Fruit fly (Drosophila melanogaster) whole organism, embryonic: Measurements from ENCODE around the gene CG4041.

Experiments used
- Antp ChIP-seq: fragments of 200-800 bp; sonication (Bioruptor generic); optimal IDR thresholded peaks from 3 replicates; lab custom pipeline; 2016; ENCODE audit warnings: missing biosample characterization, missing genetic modification characterization
- BEAF-32 ChIP-seq: fragments of 200-800 bp; sonication (Bioruptor generic); optimal IDR thresholded peaks from 3 replicates; lab custom pipeline; 2017; ENCODE audit warnings: missing biosample characterization, missing genetic modification characterization, mild to moderate bottlenecking, moderate library complexity, missing genetic modification reagents
- CG10654 ChIP-seq: fragments of 200-800 bp; sonication (Bioruptor generic); optimal IDR thresholded peaks from 2 replicates; lab custom pipeline; 2016; ENCODE audit warnings: missing biosample characterization, missing genetic modification characterization
- CG11085 ChIP-seq: fragments of 200-800 bp; sonication (Bioruptor generic); IDR thresholded peaks from 2 replicates; pipeline ENCODE4 v1.3.6; 2022; ENCODE audit warnings: missing biosample characterization, missing genetic modification characterization
- CG11456 ChIP-seq: fragments of 200-800 bp; sonication (Bioruptor generic); IDR thresholded peaks from 3 replicates; pipeline ENCODE4 v1.3.6; 2022; ENCODE audit warnings: missing biosample characterization, missing genetic modification characterization
- CG11560 ChIP-seq: fragments of 200-800 bp; sonication (Bioruptor generic); IDR thresholded peaks from 3 replicates; pipeline ENCODE4 v1.3.6; 2022; ENCODE audit warnings: missing biosample characterization, missing genetic modification characterization
- CG11723 ChIP-seq: fragments of 200-800 bp; sonication (Bioruptor generic); optimal IDR thresholded peaks from 2 replicates; lab custom pipeline; 2017; ENCODE audit warnings: missing biosample characterization, mild to moderate bottlenecking, missing genetic modification characterization
- CG12769 ChIP-seq: fragments of 200-800 bp; sonication (Bioruptor generic); optimal IDR thresholded peaks from 2 replicates; lab custom pipeline; 2019; ENCODE audit warnings: missing biosample characterization, mild to moderate bottlenecking, missing genetic modification characterization, moderate library complexity
- CG13287 ChIP-seq: fragments of 200-800 bp; sonication (Bioruptor generic); IDR thresholded peaks from 2 replicates; pipeline ENCODE4 v1.3.6; 2022; ENCODE audit warnings: missing biosample characterization, missing genetic modification characterization; ENCODE audit not compliant: partially characterized antibody
- CG14965 ChIP-seq: fragments of 200-800 bp; sonication (Bioruptor generic); optimal IDR thresholded peaks from 2 replicates; lab custom pipeline; 2016; ENCODE audit warnings: missing biosample characterization, missing genetic modification characterization, borderline replicate concordance
- CG17328 ChIP-seq: fragments of 200-800 bp; sonication (Bioruptor generic); IDR thresholded peaks from 2 replicates; pipeline ENCODE4 v1.3.6; 2022; ENCODE audit warnings: missing biosample characterization, missing genetic modification characterization
- CG1832 ChIP-seq: fragments of 200-800 bp; sonication (Bioruptor generic); optimal IDR thresholded peaks from 2 replicates; lab custom pipeline; 2017; ENCODE audit warnings: missing biosample characterization, mild to moderate bottlenecking, missing genetic modification characterization, inconsistent platforms
- CG2678 ChIP-seq: fragments of 200-800 bp; sonication (Bioruptor generic); optimal IDR thresholded peaks from 3 replicates; lab custom pipeline; 2019; ENCODE audit warnings: missing biosample characterization, mild to moderate bottlenecking, missing genetic modification characterization, moderate library complexity
- CG30403 ChIP-seq: fragments of 200-800 bp; sonication (Bioruptor generic); optimal IDR thresholded peaks from 3 replicates; lab custom pipeline; 2016; ENCODE audit warnings: missing biosample characterization, missing genetic modification characterization
- CG31224 ChIP-seq: fragments of 200-800 bp; sonication (Bioruptor generic); IDR thresholded peaks from 2 replicates; pipeline ENCODE4 v1.3.6; 2022; ENCODE audit warnings: missing biosample characterization, missing genetic modification characterization
- CG31441 ChIP-seq: fragments of 200-800 bp; sonication (Bioruptor generic); IDR thresholded peaks from 2 replicates; pipeline ENCODE4 v1.3.6; 2022; ENCODE audit warnings: missing biosample characterization, missing genetic modification characterization
- CG3847 ChIP-seq: fragments of 200-800 bp; sonication (Bioruptor generic); IDR thresholded peaks from 2 replicates; pipeline ENCODE4 v1.3.6; 2022; ENCODE audit warnings: missing biosample characterization, missing genetic modification characterization
- CG42726 ChIP-seq: fragments of 200-800 bp; sonication (Bioruptor generic); IDR thresholded peaks from 2 replicates; pipeline ENCODE4 v1.3.6; 2022; ENCODE audit warnings: missing biosample characterization, missing genetic modification characterization; ENCODE audit not compliant: partially characterized antibody
- CG43689 ChIP-seq: fragments of 200-800 bp; sonication (Bioruptor generic); IDR thresholded peaks from 2 replicates; pipeline ENCODE4 v1.3.6; 2022; ENCODE audit warnings: missing biosample characterization, missing genetic modification characterization
- CG4820 ChIP-seq: fragments of 200-800 bp; sonication (Bioruptor generic); optimal IDR thresholded peaks from 3 replicates; lab custom pipeline; 2016; ENCODE audit warnings: missing biosample characterization, missing genetic modification characterization
- CG7963 ChIP-seq: fragments of 200-800 bp; sonication (Bioruptor generic); IDR thresholded peaks from 3 replicates; pipeline ENCODE4 v1.3.6; 2022; ENCODE audit warnings: missing biosample characterization, missing genetic modification characterization; ENCODE audit not compliant: partially characterized antibody
- CG8290 ChIP-seq, 3 experiments: fragments of 200-800 bp; sonication (Bioruptor generic); optimal IDR thresholded peaks; 2 replicates each; lab custom pipeline; 2016 to 2019; ENCODE audit warnings: missing biosample characterization in 3 of 3, missing genetic modification characterization in 3 of 3, mild to moderate bottlenecking in 2 of 3, moderate library complexity in 1 of 3
- Camta ChIP-seq: fragments of 200-800 bp; sonication (Bioruptor generic); optimal IDR thresholded peaks from 2 replicates; lab custom pipeline; 2016; ENCODE audit warnings: missing biosample characterization, missing genetic modification characterization
- Dad ChIP-seq: fragments of 200-800 bp; sonication (Bioruptor generic); optimal IDR thresholded peaks from 3 replicates; lab custom pipeline; 2016; ENCODE audit warnings: missing biosample characterization, missing genetic modification characterization
- Deaf1 ChIP-seq: fragments of 200-800 bp; optimal IDR thresholded peaks from 3 replicates; lab custom pipeline; 2019; ENCODE audit warnings: missing biosample characterization, mild to moderate bottlenecking, missing genetic modification characterization, moderate library complexity
- Eip74EF ChIP-seq, 2 experiments: fragments of 200-800 bp in 1 of 2; fragments of >200 bp in 1 of 2; sonication (Bioruptor generic) in 1 of 2; optimal IDR thresholded peaks; 2 replicates each; lab custom pipeline; 2017 to 2019; ENCODE audit warnings: missing biosample characterization in 2 of 2, missing genetic modification characterization in 2 of 2, mild to moderate bottlenecking in 1 of 2, moderate library complexity in 1 of 2
- Ets97D ChIP-seq: fragments of 200-800 bp; sonication (Bioruptor generic); optimal IDR thresholded peaks from 3 replicates; lab custom pipeline; 2016; ENCODE audit warnings: missing biosample characterization, missing genetic modification characterization
- Hmr ChIP-seq: fragments of 200-800 bp; sonication (Bioruptor generic); optimal IDR thresholded peaks from 3 replicates; lab custom pipeline; 2017; ENCODE audit warnings: mild to moderate bottlenecking, missing biosample characterization, missing genetic modification reagents, missing genetic modification characterization
- Hr39 ChIP-seq: fragments of >200 bp; optimal IDR thresholded peaks from 2 replicates; lab custom pipeline; 2017
- Jarid2 ChIP-seq: fragments of 200-800 bp; sonication (Bioruptor generic); optimal IDR thresholded peaks from 3 replicates; lab custom pipeline; 2017; ENCODE audit warnings: mild to moderate bottlenecking, missing biosample characterization, missing genetic modification reagents, missing genetic modification characterization
- Stat92E ChIP-seq, 3 experiments: fragments of >200 bp in 2 of 3; fragments of 200-800 bp in 1 of 3; sonication (Bioruptor generic) in 1 of 3; optimal IDR thresholded peaks; 2 replicates each; lab custom pipeline; 2017 to 2019; ENCODE audit warnings: missing biosample characterization in 3 of 3, missing genetic modification characterization in 3 of 3, mild to moderate bottlenecking in 1 of 3, moderate library complexity in 1 of 3
- TFAM ChIP-seq: fragments of 200-800 bp; sonication (Bioruptor generic); optimal IDR thresholded peaks from 2 replicates; lab custom pipeline; 2017; ENCODE audit warnings: missing biosample characterization, missing genetic modification characterization, inconsistent platforms
- br ChIP-seq: fragments of >200 bp; optimal IDR thresholded peaks from 2 replicates; lab custom pipeline; 2017
- danr ChIP-seq: fragments of 200-800 bp; sonication (Bioruptor generic); IDR thresholded peaks from 2 replicates; pipeline ENCODE4 v1.3.6; 2022; ENCODE audit warnings: missing biosample characterization, missing genetic modification characterization
- dm ChIP-seq: fragments of 200-800 bp; sonication (Bioruptor generic); optimal IDR thresholded peaks from 3 replicates; lab custom pipeline; 2016; ENCODE audit warnings: missing biosample characterization, missing genetic modification characterization
- ewg ChIP-seq: fragments of 200-800 bp; sonication (Bioruptor generic); optimal IDR thresholded peaks from 3 replicates; lab custom pipeline; 2017; ENCODE audit warnings: mild to moderate bottlenecking, missing biosample characterization, missing genetic modification reagents, missing genetic modification characterization
- gsb ChIP-seq: fragments of 200-800 bp; sonication (Bioruptor generic); IDR thresholded peaks from 2 replicates; pipeline ENCODE4 v1.3.6; 2022; ENCODE audit warnings: missing biosample characterization, missing genetic modification characterization
- hth ChIP-seq: fragments of >200 bp; optimal IDR thresholded peaks from 2 replicates; lab custom pipeline; 2017; ENCODE audit warnings: inconsistent platforms
- jumu ChIP-seq: fragments of 200-800 bp; sonication (Bioruptor generic); optimal IDR thresholded peaks from 3 replicates; lab custom pipeline; 2016; ENCODE audit warnings: missing biosample characterization, missing genetic modification characterization
- lov ChIP-seq, 2 experiments: fragments of 200-800 bp in 1 of 2; fragments of >200 bp in 1 of 2; sonication (Bioruptor generic) in 1 of 2; IDR thresholded peaks in 1 of 2; optimal IDR thresholded peaks in 1 of 2; 2 replicates in 1 of 2; 3 replicates in 1 of 2; pipeline versions ENCODE4 v1.3.6 to Lab custom; 2017 to 2022; ENCODE audit warnings: missing biosample characterization in 1 of 2, missing genetic modification characterization in 1 of 2
- mld ChIP-seq: fragments of 200-800 bp; sonication (Bioruptor generic); IDR thresholded peaks from 3 replicates; pipeline ENCODE4 v1.3.6; 2022; ENCODE audit warnings: missing biosample characterization, missing genetic modification characterization; ENCODE audit not compliant: partially characterized antibody
- onecut ChIP-seq: fragments of 200-800 bp; sonication (Bioruptor generic); IDR thresholded peaks from 2 replicates; pipeline ENCODE4 v1.3.6; 2022; ENCODE audit warnings: missing biosample characterization, missing genetic modification characterization
- p53 ChIP-seq: fragments of 200-800 bp; sonication (Bioruptor generic); optimal IDR thresholded peaks from 2 replicates; lab custom pipeline; 2016; ENCODE audit warnings: missing biosample characterization, missing genetic modification characterization
- pan ChIP-seq, 4 experiments: fragments of >200 bp in 3 of 4; fragments of 200-800 bp in 1 of 4; sonication (Bioruptor generic) in 1 of 4; optimal IDR thresholded peaks in 3 of 4; IDR thresholded peaks in 1 of 4; 2 replicates each; pipeline versions ENCODE4 v1.3.6 to Lab custom; 2017 to 2022; ENCODE audit warnings: missing biosample characterization in 2 of 4, missing genetic modification characterization in 2 of 4, mixed read lengths in 1 of 4
- pros ChIP-seq: fragments of 200-800 bp; sonication (Bioruptor generic); optimal IDR thresholded peaks from 3 replicates; lab custom pipeline; 2019; ENCODE audit warnings: missing biosample characterization, mild to moderate bottlenecking, missing genetic modification characterization, moderate library complexity
- pum ChIP-seq: fragments of 200-800 bp; sonication (Bioruptor generic); optimal IDR thresholded peaks from 2 replicates; lab custom pipeline; 2016; ENCODE audit warnings: missing biosample characterization, missing genetic modification characterization
- toy ChIP-seq: fragments of 200-800 bp; sonication (Bioruptor generic); IDR thresholded peaks from 2 replicates; pipeline ENCODE4 v1.3.6; 2022; ENCODE audit warnings: missing biosample characterization, missing genetic modification characterization
- tup ChIP-seq: fragments of 200-800 bp; sonication (Bioruptor generic); optimal IDR thresholded peaks from 2 replicates; lab custom pipeline; 2016; ENCODE audit warnings: missing biosample characterization, mild to moderate bottlenecking, missing genetic modification characterization, moderate library complexity
- wor ChIP-seq: fragments of 200-800 bp; sonication (Bioruptor generic); IDR thresholded peaks from 2 replicates; pipeline ENCODE4 v1.3.6; 2022; ENCODE audit warnings: missing biosample characterization, missing genetic modification characterization
- yki ChIP-seq: fragments of >200 bp; optimal IDR thresholded peaks from 3 replicates; lab custom pipeline; 2018

The CG4041 gene

dm6 chrX:4938986-4939385 lies 20.7 kb upstream of the CG4041 start, which contains the start of gene Ptp4E (continued):
- TF ChIP-seq tup (GFP tag; lab: Kevin White, UChicago) (no peak), CG30403 (GFP tag; lab: Kevin White, UChicago) (no peak), br (lab: Kevin White, UChicago) (no peak), Ets97D (GFP tag; lab: Kevin White, UChicago) (no peak), Eip74EF (GFP tag; optimal IDR thresholded peaks at IDR 0.05; lab: Kevin White, UChicago) (peak in 1 of 2 experiments; percentile 3), CG31441 (GFP tag; lab: Robert Waterston, UW) (no peak), Jarid2 (GFP tag; lab: Kevin White, UChicago) (peak; percentile 78), Deaf1 (peak; percentile 5), CG2678 (tag; lab: Kevin White, UChicago) (no peak), CG7963 (GFP tag; lab: Robert Waterston, UW) (no peak), Stat92E (GFP tag; optimal IDR thresholded peaks at IDR 0.05; lab: Kevin White, UChicago) (peak in 1 of 3 experiments; percentile 41), yki (lab: Kevin White, UChicago) (no peak), CG10654 (no peak), Dad (GFP tag; lab: Kevin White, UChicago) (no peak), BEAF-32 (GFP tag; lab: Kevin White, UChicago) (peak; percentile 32), wor (GFP tag; lab: Robert Waterston, UW) (no peak), CG11723 (GFP tag; lab: Kevin White, UChicago) (no peak), CG17328 (GFP tag; lab: Robert Waterston, UW) (0 out of 2 replicates have a peak, but pooled peaks have one; percentile 30), CG3847 (GFP tag; lab: Robert Waterston, UW) (no peak), pros (GFP tag; lab: Kevin White, UChicago) (no peak), gsb (GFP tag; lab: Robert Waterston, UW) (no peak), CG12769 (tag; lab: Kevin White, UChicago) (no peak), CG31224 (GFP tag; lab: Robert Waterston, UW) (no peak), pan (optimal IDR thresholded peaks at IDR 0.05; lab: Kevin White, UChicago) (no peak), pan (GFP tag; optimal IDR thresholded peaks at IDR 0.05 in 1 of 2, IDR thresholded peaks at IDR 0.05 in 1 of 2) (no peak), CG1832 (GFP tag; lab: Kevin White, UChicago) (no peak), CG4820 (GFP tag; lab: Kevin White, UChicago) (no peak), toy (GFP tag; lab: Robert Waterston, UW) (no peak), Hr39 (lab: Kevin White, UChicago) (no peak), Antp (GFP tag; lab: Kevin White, UChicago) (no peak), onecut (GFP tag; lab: Robert Waterston, UW) (0 out of 2 replicates have a peak, but pooled peaks have one; percentile 21), CG43689 (GFP tag; lab: Robert Waterston, UW) (no peak), CG11456 (GFP tag; lab: Robert Waterston, UW) (no peak), CG42726 (peak; percentile 41; the same call in 1 of the 2 replicates), CG11085 (GFP tag; lab: Robert Waterston, UW) (no peak), dm (GFP tag; lab: Kevin White, UChicago) (no peak), CG8290 (GFP tag; optimal IDR thresholded peaks at IDR 0.05; lab: Kevin White, UChicago) (no peak), CG8290 (tag; optimal IDR thresholded peaks at IDR 0.05; lab: Kevin White, UChicago) (peak; percentile 2 to 13), pum (GFP tag; lab: Kevin White, UChicago) (no peak), ewg (GFP tag; lab: Kevin White, UChicago) (no peak), hth (lab: Kevin White, UChicago) (no peak), CG11560 (tag; lab: Robert Waterston, UW) (no peak), jumu (GFP tag; lab: Kevin White, UChicago) (no peak), p53 (GFP tag; lab: Kevin White, UChicago) (no peak), danr (GFP tag; lab: Robert Waterston, UW) (no peak), mld (0 out of 3 replicates have a peak, but pooled peaks have one; percentile 36), Hmr (peak; percentile 19), CG14965 (GFP tag; lab: Kevin White, UChicago) (no peak), Camta (GFP tag; lab: Kevin White, UChicago) (no peak), TFAM (GFP tag; lab: Kevin White, UChicago) (no peak), CG13287 (GFP tag; lab: Robert Waterston, UW) (no peak), lov (optimal IDR thresholded peaks at IDR 0.05; lab: Kevin White, UChicago) (no peak), lov (GFP tag; IDR thresholded peaks at IDR 0.05; lab: Robert Waterston, UW) (no peak)
